Worm (Caenorhabditis elegans) whole organism, L4 larva: ENCODE data around the gene eea-1.
A peak's percentile ranks its signal among the peaks of the same experiment; 100 is the strongest.

ENCODE experiments used
- D1046.2 ChIP-seq: fragments of 200-800 bp; sonication (Bioruptor generic); IDR thresholded peaks from 2 replicates; pipeline ENCODE4 v1.3.6; 2022; ENCODE audit warnings: missing genetic modification characterization, missing compliant biosample characterization
- F10B5.3 ChIP-seq: sonication (generic microtip); optimal IDR thresholded peaks from 2 replicates; lab custom pipeline; 2016; ENCODE audit warnings: mild to moderate bottlenecking, missing genetic modification characterization, missing compliant biosample characterization
- F26F4.8 ChIP-seq: fragments of 200-800 bp; sonication (Bioruptor generic); conservative IDR thresholded peaks from 2 replicates; pipeline ENCODE4 v1.3.6; 2022; ENCODE audit warnings: missing genetic modification characterization, missing compliant biosample characterization
- T26A8.4 ChIP-seq: fragments of 200-800 bp; sonication (Bioruptor generic); IDR thresholded peaks from 2 replicates; pipeline ENCODE4 v1.3.6; 2022; ENCODE audit warnings: missing genetic modification characterization, missing compliant biosample characterization
- Y105C5A.15 ChIP-seq: fragments of 200-800 bp; sonication (Bioruptor generic); IDR thresholded peaks from 2 replicates; pipeline ENCODE4 v1.3.6; 2022; ENCODE audit warnings: missing genetic modification characterization, missing compliant biosample characterization
- Y48G9A.11 ChIP-seq: fragments of 200-800 bp; sonication (Bioruptor generic); IDR thresholded peaks from 2 replicates; pipeline ENCODE4 v1.3.6; 2022; ENCODE audit warnings: missing genetic modification reagents, missing genetic modification characterization, missing compliant biosample characterization
- Y75B8A.6 ChIP-seq: fragments of 200-800 bp; sonication (Bioruptor generic); IDR thresholded peaks from 2 replicates; pipeline ENCODE4 v1.3.6; 2022; ENCODE audit warnings: missing genetic modification reagents, missing genetic modification characterization, missing compliant biosample characterization
- ZK337.2 ChIP-seq: fragments of 200-800 bp; sonication (Bioruptor generic); IDR thresholded peaks from 2 replicates; pipeline ENCODE4 v1.3.6; 2022; ENCODE audit warnings: missing genetic modification reagents, missing genetic modification characterization, missing compliant biosample characterization
- aha-1 ChIP-seq: fragments of 150-350 bp; peaks from one replicate; lab custom pipeline; 2014; ENCODE audit warnings: missing biosample characterization, missing genetic modification characterization
- aly-2 ChIP-seq: sonication (generic microtip); optimal IDR thresholded peaks from 2 replicates; lab custom pipeline; 2018; ENCODE audit warnings: missing biosample characterization, missing genetic modification characterization
- ama-1 ChIP-seq: fragments of 150-350 bp; optimal IDR thresholded peaks from 2 replicates; lab custom pipeline; 2014; ENCODE audit warnings: inconsistent platforms, mixed read lengths
- attf-4 ChIP-seq: sonication (generic microtip); optimal IDR thresholded peaks from 3 replicates; lab custom pipeline; 2017; ENCODE audit warnings: missing biosample characterization, missing genetic modification characterization
- ceh-62 ChIP-seq: sonication (generic microtip); optimal IDR thresholded peaks from 2 replicates; lab custom pipeline; 2017; ENCODE audit warnings: missing biosample characterization, missing genetic modification characterization
- ceh-82 ChIP-seq: sonication (generic microtip); optimal IDR thresholded peaks from 2 replicates; lab custom pipeline; 2017; ENCODE audit warnings: missing biosample characterization, missing genetic modification characterization
- cey-2 ChIP-seq: sonication (generic microtip); optimal IDR thresholded peaks from 3 replicates; lab custom pipeline; 2017; ENCODE audit warnings: missing genetic modification characterization, mild to moderate bottlenecking, missing compliant biosample characterization, antibody characterized with exemption, borderline replicate concordance; ENCODE audit not compliant: insufficient read depth
- ctbp-1 ChIP-seq: fragments of 200-800 bp; sonication (Bioruptor generic); IDR thresholded peaks from 2 replicates; pipeline ENCODE4 v1.3.6; 2022; ENCODE audit warnings: missing genetic modification reagents, missing genetic modification characterization, missing compliant biosample characterization
- daf-12 ChIP-seq: fragments of 150-350 bp; optimal IDR thresholded peaks from 2 replicates; lab custom pipeline; 2014; ENCODE audit warnings: missing biosample characterization, missing genetic modification reagents, missing genetic modification characterization
- egl-27 ChIP-seq: sonication (generic microtip); optimal IDR thresholded peaks from 3 replicates; lab custom pipeline; 2017; ENCODE audit warnings: missing biosample characterization, missing genetic modification reagents, missing genetic modification characterization
- hif-1 ChIP-seq, 2 experiments: sonication (generic microtip); optimal IDR thresholded peaks; 2 replicates each; lab custom pipeline; 2016 to 2017; ENCODE audit warnings: missing compliant biosample characterization in 2 of 2, missing genetic modification characterization in 2 of 2, missing genetic modification reagents in 2 of 2, missing genotype in 2 of 2, mild to moderate bottlenecking in 1 of 2
- hlh-11 ChIP-seq: fragments of 200-800 bp; sonication (Bioruptor generic); optimal IDR thresholded peaks from 2 replicates; lab custom pipeline; 2018; ENCODE audit warnings: mild to moderate bottlenecking, missing genetic modification characterization, missing compliant biosample characterization
- hlh-30 ChIP-seq: sonication (generic microtip); optimal IDR thresholded peaks from 2 replicates; lab custom pipeline; 2017; ENCODE audit warnings: antibody characterized with exemption, mild to moderate bottlenecking, missing genetic modification characterization, missing compliant biosample characterization; ENCODE audit not compliant: insufficient read depth
- lim-7 ChIP-seq: fragments of 200-800 bp; sonication (Bioruptor generic); IDR thresholded peaks from 2 replicates; pipeline ENCODE4 v1.3.6; 2022; ENCODE audit warnings: missing genetic modification characterization, missing compliant biosample characterization
- lsy-2 ChIP-seq, 2 experiments: fragments of 150-350 bp in 1 of 2; sonication (generic microtip) in 1 of 2; optimal IDR thresholded peaks; 2 replicates each; lab custom pipeline; 2014 to 2017; ENCODE audit warnings: missing biosample characterization in 2 of 2, missing genetic modification characterization in 2 of 2
- madf-5 ChIP-seq, 2 experiments: fragments of 200-800 bp; sonication (Bioruptor generic); IDR thresholded peaks; 2 replicates each; pipeline ENCODE4 v1.3.6; 2022; ENCODE audit warnings: missing compliant biosample characterization in 2 of 2, missing genetic modification characterization in 2 of 2
- mdl-1 ChIP-seq, 2 experiments: fragments of 150-350 bp in 1 of 2; sonication (generic microtip) in 1 of 2; optimal IDR thresholded peaks; 2 replicates each; lab custom pipeline; 2014 to 2017; ENCODE audit warnings: missing biosample characterization in 2 of 2, missing genetic modification characterization in 2 of 2
- mep-1 ChIP-seq: fragments of 150-350 bp; sonication (generic microtip); optimal IDR thresholded peaks from 3 replicates; lab custom pipeline; 2014; ENCODE audit warnings: missing biosample characterization, missing genetic modification characterization
- mes-2 ChIP-seq: sonication (generic microtip); optimal IDR thresholded peaks from 2 replicates; lab custom pipeline; 2016; ENCODE audit warnings: missing genotype, mild to moderate bottlenecking, missing genetic modification characterization, missing compliant biosample characterization; ENCODE audit not compliant: poor library complexity, severe bottlenecking
- mxl-2 ChIP-seq: fragments of 200-800 bp; sonication (Bioruptor generic); conservative IDR thresholded peaks from 2 replicates; pipeline ENCODE4 v1.3.6; 2022; ENCODE audit warnings: missing genetic modification reagents, missing genetic modification characterization, missing compliant biosample characterization
- nhr-10 ChIP-seq: fragments of 150-350 bp; optimal IDR thresholded peaks from 2 replicates; lab custom pipeline; 2014; ENCODE audit warnings: missing biosample characterization, missing genetic modification characterization
- nhr-111 ChIP-seq: fragments of 200-800 bp; sonication (Bioruptor generic); optimal IDR thresholded peaks from 2 replicates; lab custom pipeline; 2018; ENCODE audit warnings: mild to moderate bottlenecking, missing genetic modification characterization, missing compliant biosample characterization
- nhr-25 ChIP-seq: sonication (generic microtip); optimal IDR thresholded peaks from 2 replicates; lab custom pipeline; 2017; ENCODE audit warnings: missing genetic modification characterization, mild to moderate bottlenecking, missing compliant biosample characterization, antibody characterized with exemption, moderate library complexity, borderline replicate concordance; ENCODE audit not compliant: insufficient read depth
- nhr-28 ChIP-seq: fragments of 150-350 bp; optimal IDR thresholded peaks from 2 replicates; lab custom pipeline; 2014; ENCODE audit warnings: missing biosample characterization, missing genetic modification characterization
- nhr-41 ChIP-seq: fragments of 200-800 bp; sonication (Bioruptor generic); IDR thresholded peaks from 2 replicates; pipeline ENCODE4 v1.3.6; 2022; ENCODE audit warnings: missing genetic modification reagents, missing genetic modification characterization, missing compliant biosample characterization
- nhr-42 ChIP-seq: fragments of 200-800 bp; sonication (Bioruptor generic); IDR thresholded peaks from 2 replicates; pipeline ENCODE4 v1.3.6; 2022; ENCODE audit warnings: missing genetic modification characterization, missing compliant biosample characterization
- nhr-6 ChIP-seq: fragments of 150-350 bp; optimal IDR thresholded peaks from 2 replicates; lab custom pipeline; 2014; ENCODE audit warnings: missing biosample characterization, missing genetic modification characterization
- nhr-76 ChIP-seq: fragments of 150-350 bp; optimal IDR thresholded peaks from 2 replicates; lab custom pipeline; 2014; ENCODE audit warnings: missing biosample characterization, missing genetic modification characterization
- php-3 ChIP-seq: fragments of 200-800 bp; sonication (Bioruptor generic); IDR thresholded peaks from 2 replicates; pipeline ENCODE4 v1.3.6; 2022; ENCODE audit warnings: missing genetic modification reagents, missing genetic modification characterization, missing compliant biosample characterization
- rbr-2 ChIP-seq: sonication (generic microtip); optimal IDR thresholded peaks from 2 replicates; lab custom pipeline; 2016; ENCODE audit warnings: missing genotype, missing genetic modification characterization, missing compliant biosample characterization
- saeg-2 ChIP-seq: fragments of 200-800 bp; sonication (Bioruptor generic); IDR thresholded peaks from 2 replicates; pipeline ENCODE4 v1.3.6; 2022; ENCODE audit warnings: missing genetic modification reagents, missing genetic modification characterization, missing compliant biosample characterization
- sdz-12 ChIP-seq: fragments of 200-800 bp; sonication (Bioruptor generic); optimal IDR thresholded peaks from 2 replicates; lab custom pipeline; 2018; ENCODE audit warnings: mild to moderate bottlenecking, missing genetic modification characterization, missing compliant biosample characterization
- snpc-1.2 ChIP-seq: fragments of 200-800 bp; sonication (Bioruptor generic); IDR thresholded peaks from 2 replicates; pipeline ENCODE4 v1.3.6; 2022; ENCODE audit warnings: missing genetic modification reagents, missing genetic modification characterization, missing compliant biosample characterization
- spr-3 ChIP-seq: fragments of 200-800 bp; sonication (Bioruptor generic); optimal IDR thresholded peaks from 2 replicates; lab custom pipeline; 2018; ENCODE audit warnings: mild to moderate bottlenecking, missing genetic modification characterization, missing compliant biosample characterization
- tag-97 ChIP-seq: fragments of 200-800 bp; sonication (Bioruptor generic); IDR thresholded peaks from 2 replicates; pipeline ENCODE4 v1.3.6; 2022; ENCODE audit warnings: missing genetic modification characterization, missing compliant biosample characterization
- unc-130 ChIP-seq: sonication (generic microtip); optimal IDR thresholded peaks from 2 replicates; lab custom pipeline; 2016; ENCODE audit warnings: missing genetic modification reagents, missing genetic modification characterization, missing compliant biosample characterization
- unc-62 ChIP-seq, 3 experiments: fragments of 150-350 bp in 1 of 3; sonication (generic microtip); optimal IDR thresholded peaks in 2 of 3; peaks in 1 of 3; 1 replicate in 1 of 3; 2 replicates in 2 of 3; lab custom pipeline; 2014 to 2017; ENCODE audit warnings: missing biosample characterization in 3 of 3, missing genetic modification characterization in 3 of 3, missing genetic modification reagents in 3 of 3, missing genotype in 1 of 3
- vab-7 ChIP-seq: fragments of 200-800 bp; sonication (Bioruptor generic); IDR thresholded peaks from 2 replicates; pipeline ENCODE4 v1.3.6; 2022; ENCODE audit warnings: missing genetic modification reagents, missing genetic modification characterization, missing compliant biosample characterization
- zag-1 ChIP-seq: fragments of 150-350 bp; optimal IDR thresholded peaks from 2 replicates; lab custom pipeline; 2014; ENCODE audit warnings: missing biosample characterization, missing genetic modification characterization
- zfp-2 ChIP-seq: sonication (generic microtip); optimal IDR thresholded peaks from 2 replicates; lab custom pipeline; 2016; ENCODE audit warnings: mild to moderate bottlenecking, missing genetic modification characterization, missing compliant biosample characterization
- zfp-3 ChIP-seq: fragments of 200-800 bp; sonication (Bioruptor generic); conservative IDR thresholded peaks from 2 replicates; pipeline ENCODE4 v1.3.6; 2022; ENCODE audit warnings: missing genetic modification reagents, missing genetic modification characterization, missing compliant biosample characterization
- ztf-11 ChIP-seq: fragments of 150-350 bp; optimal IDR thresholded peaks from 2 replicates; lab custom pipeline; 2014; ENCODE audit warnings: missing biosample characterization, missing genetic modification characterization

The eea-1 gene

ce11 chrV:13468190-13468765 lies 28.9 kb downstream of the eea-1 start, which contains the start of the genes F25H9.6 and F25H9.7 (continued):
- peak; percentile 57; the same call in 1 of the 2 replicates for TF ChIP-seq vab-7
- TF ChIP-seq nhr-10 (tag; lab: Kevin White, UChicago) = no peak
- no peak for TF ChIP-seq F26F4.8 (GFP tag; lab: Robert Waterston, UW)
- peak; percentile 84 for TF ChIP-seq T26A8.4
- no peak for TF ChIP-seq aly-2 (tag; lab: Kevin White, UChicago)
- TF ChIP-seq saeg-2 (GFP tag; lab: Robert Waterston, UW) = no peak
- TF ChIP-seq D1046.2 = peak; percentile 78; the same call in 1 of the 2 replicates
- peak; percentile 65 for TF ChIP-seq mep-1 (tag; lab: Kevin White, UChicago)
- TF ChIP-seq ceh-62 = no peak
- peak; percentile 100 for TF ChIP-seq mes-2 (tag; lab: Kevin White, UChicago)
- TF ChIP-seq zag-1 (tag; lab: Kevin White, UChicago) = no peak
- TF ChIP-seq mdl-1 (tag; optimal IDR thresholded peaks at IDR 0.05; lab: Kevin White, UChicago) = peak; percentile 72 to 91
- no peak for TF ChIP-seq daf-12 (tag; lab: Kevin White, UChicago)
- TF ChIP-seq lim-7 = no peak
- TF ChIP-seq zfp-2 (tag; lab: Kevin White, UChicago) = no peak
- TF ChIP-seq nhr-25 = no peak
- TF ChIP-seq Y75B8A.6 (GFP tag; lab: Robert Waterston, UW) = no peak
- TF ChIP-seq mxl-2 (GFP tag; lab: Robert Waterston, UW) = peak; percentile 79
- TF ChIP-seq nhr-42 = no peak
- TF ChIP-seq ceh-82 (tag; lab: Kevin White, UChicago) = no peak
- no peak for TF ChIP-seq attf-4 (tag; lab: Kevin White, UChicago)
- no peak for TF ChIP-seq ztf-11 (tag; lab: Kevin White, UChicago)
- peak; percentile 93 for TF ChIP-seq sdz-12
- TF ChIP-seq nhr-6 (tag; lab: Kevin White, UChicago) = peak; percentile 93
- no peak for TF ChIP-seq php-3
- TF ChIP-seq ctbp-1 (GFP tag; lab: Robert Waterston, UW) = no peak
- no peak; the same call in 1 of the 2 replicates for TF ChIP-seq snpc-1.2 (GFP tag; lab: Robert Waterston, UW)
- peak; percentile 81 for TF ChIP-seq rbr-2 (tag; lab: Kevin White, UChicago)
- TF ChIP-seq ZK337.2 (GFP tag; lab: Robert Waterston, UW) = peak; percentile 99
- TF ChIP-seq nhr-41 (GFP tag; lab: Robert Waterston, UW) = no peak
- TF ChIP-seq egl-27 (tag; lab: Kevin White, UChicago) = no peak
- no peak for TF ChIP-seq cey-2 (tag; lab: Kevin White, UChicago)
- TF ChIP-seq nhr-111 = peak; percentile 45
- TF ChIP-seq nhr-28 (tag; lab: Kevin White, UChicago) = peak; percentile 13
- peak; percentile 94 for TF ChIP-seq Y48G9A.11 (GFP tag; lab: Robert Waterston, UW)
- TF ChIP-seq spr-3 (GFP tag; lab: Kevin White, UChicago) = peak; percentile 53
- TF ChIP-seq hlh-11 (tag; lab: Kevin White, UChicago) = peak; percentile 66
- TF ChIP-seq Y105C5A.15 (GFP tag; lab: Robert Waterston, UW) = no peak
- TF ChIP-seq aha-1 (tag; lab: Kevin White, UChicago) = peak; percentile 91
- peak; percentile 44 for TF ChIP-seq F10B5.3
- TF ChIP-seq unc-130 (GFP tag; lab: Kevin White, UChicago) = peak; percentile 97
- peak in 1 of 2 experiments; percentile 90 for TF ChIP-seq lsy-2 (tag; optimal IDR thresholded peaks at IDR 0.05; lab: Kevin White, UChicago)
- no peak for TF ChIP-seq nhr-76 (tag; lab: Kevin White, UChicago)
- TF ChIP-seq unc-62 (GFP tag; optimal IDR thresholded peaks at IDR 0.05 in 1 of 2; lab: Kevin White, UChicago) = peak in 1 of 2 experiments; percentile 98
- no peak for TF ChIP-seq unc-62 (tag; optimal IDR thresholded peaks at IDR 0.05; lab: Kevin White, UChicago)
- peak; percentile 90; the same call in 1 of the 2 replicates for TF ChIP-seq tag-97
- TF ChIP-seq ama-1 (lab: Kevin White, UChicago) = no peak
- TF ChIP-seq hif-1 (tag; optimal IDR thresholded peaks at IDR 0.05; lab: Kevin White, UChicago) = peak; percentile 2 to 96
- TF ChIP-seq hlh-30 (tag; lab: Kevin White, UChicago) = peak; percentile 91
- peak in 1 of 2 experiments; percentile 40; a peak in 1 of 4 replicates for TF ChIP-seq madf-5 (GFP tag; IDR thresholded peaks at IDR 0.05; lab: Robert Waterston, UW)
- peak; percentile 62; the same call in 1 of the 2 replicates for TF ChIP-seq zfp-3 (GFP tag; lab: Robert Waterston, UW)
